Worm (Caenorhabditis elegans) whole organism, late embryonic: Measurements from ENCODE around the gene F11A5.13.

Experiments used
- ceh-14 ChIP-seq: sonication (generic microtip); optimal IDR thresholded peaks from 2 replicates; lab custom pipeline; 2016; ENCODE audit warnings: missing genotype, missing genetic modification characterization, missing compliant biosample characterization
- ceh-22 ChIP-seq: sonication (generic microtip); optimal IDR thresholded peaks from 2 replicates; lab custom pipeline; 2017; ENCODE audit warnings: missing biosample characterization, missing genetic modification characterization
- ceh-30 ChIP-seq: fragments of 150-350 bp; optimal IDR thresholded peaks from 2 replicates; lab custom pipeline; 2014; ENCODE audit warnings: missing biosample characterization, missing genetic modification characterization
- ceh-34 ChIP-seq: sonication (generic microtip); optimal IDR thresholded peaks from 2 replicates; lab custom pipeline; 2016; ENCODE audit warnings: mild to moderate bottlenecking, missing genetic modification characterization, missing compliant biosample characterization
- ceh-48 ChIP-seq: sonication (generic microtip); optimal IDR thresholded peaks from 2 replicates; lab custom pipeline; 2016; ENCODE audit warnings: missing genetic modification characterization, inconsistent platforms, missing compliant biosample characterization
- ceh-6 ChIP-seq: fragments of 200-800 bp; sonication (Bioruptor generic); optimal IDR thresholded peaks from 2 replicates; lab custom pipeline; 2018; ENCODE audit warnings: mild to moderate bottlenecking, missing genetic modification characterization, missing compliant biosample characterization
- ceh-9 ChIP-seq: sonication (generic microtip); optimal IDR thresholded peaks from 2 replicates; lab custom pipeline; 2016; ENCODE audit warnings: mild to moderate bottlenecking, missing genetic modification characterization, inconsistent platforms, missing compliant biosample characterization
- che-1 ChIP-seq: sonication (generic microtip); optimal IDR thresholded peaks from 2 replicates; lab custom pipeline; 2016; ENCODE audit warnings: mild to moderate bottlenecking, missing genetic modification characterization, missing compliant biosample characterization
- dmd-4 ChIP-seq: sonication (generic microtip); optimal IDR thresholded peaks from 2 replicates; lab custom pipeline; 2016; ENCODE audit warnings: borderline replicate concordance, missing genetic modification characterization, missing compliant biosample characterization
- dve-1 ChIP-seq: sonication (generic microtip); optimal IDR thresholded peaks from 2 replicates; lab custom pipeline; 2017; ENCODE audit warnings: antibody characterized with exemption, mild to moderate bottlenecking, missing genetic modification characterization, missing compliant biosample characterization
- ets-4 ChIP-seq: sonication (generic microtip); optimal IDR thresholded peaks from 2 replicates; lab custom pipeline; 2016; ENCODE audit warnings: missing genetic modification characterization, missing compliant biosample characterization
- fkh-10 ChIP-seq: fragments of 150-350 bp; optimal IDR thresholded peaks from 2 replicates; lab custom pipeline; 2014; ENCODE audit warnings: missing biosample characterization, missing genetic modification reagents, missing genetic modification characterization
- fkh-6 ChIP-seq: sonication (generic microtip); optimal IDR thresholded peaks from 2 replicates; lab custom pipeline; 2016; ENCODE audit warnings: missing genetic modification characterization, missing compliant biosample characterization
- hlh-30 ChIP-seq: sonication (generic microtip); optimal IDR thresholded peaks from 2 replicates; lab custom pipeline; 2017; ENCODE audit warnings: antibody characterized with exemption, missing genetic modification characterization, missing compliant biosample characterization; ENCODE audit not compliant: insufficient read depth
- lin-11 ChIP-seq: fragments of 200-800 bp; sonication (Bioruptor generic); optimal IDR thresholded peaks from 2 replicates; lab custom pipeline; 2018; ENCODE audit warnings: mild to moderate bottlenecking, missing genetic modification characterization, missing compliant biosample characterization
- mec-3 ChIP-seq: sonication (generic microtip); optimal IDR thresholded peaks from 2 replicates; lab custom pipeline; 2016; ENCODE audit warnings: borderline replicate concordance, missing genetic modification characterization, missing compliant biosample characterization
- nfya-1 ChIP-seq: sonication (generic microtip); optimal IDR thresholded peaks from 2 replicates; lab custom pipeline; 2017; ENCODE audit warnings: missing genetic modification characterization, mild to moderate bottlenecking, missing compliant biosample characterization, antibody characterized with exemption, moderate library complexity
- nhr-232 ChIP-seq: sonication (generic microtip); optimal IDR thresholded peaks from 2 replicates; lab custom pipeline; 2016; ENCODE audit warnings: missing genetic modification characterization, missing compliant biosample characterization
- pag-3 ChIP-seq: sonication (generic microtip); optimal IDR thresholded peaks from 2 replicates; lab custom pipeline; 2016; ENCODE audit warnings: missing compliant biosample characterization, missing genetic modification characterization, borderline replicate concordance
- pax-1 ChIP-seq: fragments of 150-350 bp; optimal IDR thresholded peaks from 2 replicates; lab custom pipeline; 2014; ENCODE audit warnings: missing biosample characterization, missing genetic modification characterization
- pha-4 ChIP-seq: fragments of 150-350 bp; optimal IDR thresholded peaks from 2 replicates; lab custom pipeline; 2018; ENCODE audit warnings: missing biosample characterization, missing genetic modification reagents, missing genetic modification characterization
- pqm-1 ChIP-seq: sonication (generic microtip); optimal IDR thresholded peaks from 2 replicates; lab custom pipeline; 2016; ENCODE audit warnings: missing genetic modification characterization, missing compliant biosample characterization
- pros-1 ChIP-seq: fragments of 150-350 bp; optimal IDR thresholded peaks from 2 replicates; lab custom pipeline; 2014; ENCODE audit warnings: missing biosample characterization, missing genetic modification reagents, missing genetic modification characterization
- ref-2 ChIP-seq: sonication (generic microtip); optimal IDR thresholded peaks from 2 replicates; lab custom pipeline; 2016; ENCODE audit warnings: missing genetic modification characterization, missing compliant biosample characterization
- rnt-1 ChIP-seq: sonication (generic microtip); optimal IDR thresholded peaks from 2 replicates; lab custom pipeline; 2016; ENCODE audit warnings: missing genetic modification characterization, missing compliant biosample characterization
- sox-4 ChIP-seq: sonication (generic microtip); optimal IDR thresholded peaks from 2 replicates; lab custom pipeline; 2017; ENCODE audit warnings: mild to moderate bottlenecking, missing genetic modification characterization, inconsistent platforms, missing compliant biosample characterization
- tbx-2 ChIP-seq: sonication (generic microtip); optimal IDR thresholded peaks from 2 replicates; lab custom pipeline; 2016; ENCODE audit warnings: missing genetic modification characterization, missing compliant biosample characterization
- tbx-7 ChIP-seq: sonication (generic microtip); optimal IDR thresholded peaks from 2 replicates; lab custom pipeline; 2016; ENCODE audit warnings: missing genotype, missing genetic modification characterization, missing compliant biosample characterization
- unc-3 ChIP-seq, 2 experiments: fragments of 200-800 bp in 1 of 2; sonication (Bioruptor generic) in 1 of 2; sonication (generic microtip) in 1 of 2; conservative IDR thresholded peaks in 1 of 2; optimal IDR thresholded peaks in 1 of 2; 2 replicates each; pipeline versions ENCODE4 v1.3.6 to Lab custom; 2016 to 2022; ENCODE audit warnings: missing compliant biosample characterization in 2 of 2, missing genetic modification characterization in 2 of 2, missing genetic modification reagents in 1 of 2
- unc-42 ChIP-seq: sonication (generic microtip); optimal IDR thresholded peaks from 2 replicates; lab custom pipeline; 2016; ENCODE audit warnings: missing genotype, missing genetic modification characterization, missing compliant biosample characterization
- zip-5 ChIP-seq: sonication (generic microtip); optimal IDR thresholded peaks from 2 replicates; lab custom pipeline; 2016; ENCODE audit warnings: missing genetic modification characterization, missing compliant biosample characterization
- ztf-16 ChIP-seq: sonication (generic microtip); optimal IDR thresholded peaks from 2 replicates; lab custom pipeline; 2017; ENCODE audit warnings: missing genetic modification characterization, missing compliant biosample characterization

Gene F11A5.13

ce11 chrV:16210257-16211002 lies 16.1 kb downstream of the F11A5.13 start, which contains the start of gene F11A5.16:
TSS of gene F11A5.16 (plus strand) at chrV:16210952.
- no peak for TF ChIP-seq ceh-48
- no peak for TF ChIP-seq dmd-4 (tag; lab: Kevin White, UChicago)
- no peak for TF ChIP-seq ref-2 (tag; lab: Kevin White, UChicago)
- TF ChIP-seq sox-4 (tag; lab: Kevin White, UChicago) = no peak
- TF ChIP-seq zip-5 (tag; lab: Kevin White, UChicago) = no peak
- TF ChIP-seq hlh-30 (tag; lab: Kevin White, UChicago) = no peak
- no peak for TF ChIP-seq ceh-22 (tag; lab: Kevin White, UChicago)
- no peak for TF ChIP-seq unc-3 (GFP tag; conservative IDR thresholded peaks at IDR 0.05; lab: Robert Waterston, UW)
- no peak for TF ChIP-seq unc-3 (tag; optimal IDR thresholded peaks at IDR 0.05; lab: Kevin White, UChicago)
- no peak for TF ChIP-seq pag-3 (tag; lab: Kevin White, UChicago)

DNA sequence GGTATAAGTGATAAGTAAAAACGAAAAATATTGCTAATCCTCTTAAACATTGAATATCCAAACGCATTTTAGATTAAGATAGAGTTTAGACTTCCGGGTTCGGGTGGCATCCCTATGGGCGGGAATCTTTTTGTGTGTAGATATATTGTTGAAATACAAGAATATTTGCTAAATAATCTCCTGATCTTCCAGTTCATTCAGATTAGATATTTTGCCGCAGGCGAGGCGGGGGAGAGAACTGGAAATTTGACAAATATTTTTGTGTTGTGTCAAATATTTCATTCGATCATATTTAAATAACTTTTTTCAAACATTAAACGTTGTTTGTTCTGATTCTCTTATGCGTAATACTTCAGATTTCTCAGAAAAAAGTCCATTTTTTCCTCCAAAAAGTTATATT lies 16.6 kb downstream of the F11A5.13 start, which contains the start of gene oac-15:
TSS of gene oac-15 (minus strand) at position 101 of the 400 bp plus-strand sequence.
- TF ChIP-seq che-1 (tag; lab: Kevin White, UChicago) = no peak
- no peak for TF ChIP-seq ceh-6 (GFP tag; lab: Kevin White, UChicago)
- TF ChIP-seq ceh-30 (tag; lab: Kevin White, UChicago) = no peak
- no peak for TF ChIP-seq nhr-232
- TF ChIP-seq tbx-7 = no peak
- TF ChIP-seq fkh-10 = no peak
- TF ChIP-seq dve-1 = no peak
- no peak for TF ChIP-seq ceh-14
- no peak for TF ChIP-seq fkh-6 (tag; lab: Kevin White, UChicago)
- no peak for TF ChIP-seq zip-5 (tag; lab: Kevin White, UChicago)
- TF ChIP-seq nfya-1 (tag; lab: Kevin White, UChicago) = no peak
- no peak for TF ChIP-seq pqm-1
- no peak for TF ChIP-seq mec-3 (tag; lab: Kevin White, UChicago)
- no peak for TF ChIP-seq pha-4 (tag; lab: Kevin White, UChicago)

ce11 chrV:16204888-16205287 lies 21.6 kb downstream of the F11A5.13 start, which contains the start of gene irld-26:
TSS of gene irld-26 (plus strand) at chrV:16205188.
- no peak for TF ChIP-seq pha-4 (tag; lab: Kevin White, UChicago)
- no peak for TF ChIP-seq ztf-16 (tag; lab: Kevin White, UChicago)
- no peak for TF ChIP-seq tbx-2 (tag; lab: Kevin White, UChicago)
- TF ChIP-seq pros-1 (tag; lab: Kevin White, UChicago) = no peak
- no peak for TF ChIP-seq pax-1 (tag; lab: Kevin White, UChicago)
- no peak for TF ChIP-seq ceh-34
- TF ChIP-seq ets-4 (tag; lab: Kevin White, UChicago) = no peak
- TF ChIP-seq nfya-1 (tag; lab: Kevin White, UChicago) = no peak
- no peak for TF ChIP-seq sox-4 (tag; lab: Kevin White, UChicago)
- TF ChIP-seq unc-42 (tag; lab: Kevin White, UChicago) = no peak

DNA sequence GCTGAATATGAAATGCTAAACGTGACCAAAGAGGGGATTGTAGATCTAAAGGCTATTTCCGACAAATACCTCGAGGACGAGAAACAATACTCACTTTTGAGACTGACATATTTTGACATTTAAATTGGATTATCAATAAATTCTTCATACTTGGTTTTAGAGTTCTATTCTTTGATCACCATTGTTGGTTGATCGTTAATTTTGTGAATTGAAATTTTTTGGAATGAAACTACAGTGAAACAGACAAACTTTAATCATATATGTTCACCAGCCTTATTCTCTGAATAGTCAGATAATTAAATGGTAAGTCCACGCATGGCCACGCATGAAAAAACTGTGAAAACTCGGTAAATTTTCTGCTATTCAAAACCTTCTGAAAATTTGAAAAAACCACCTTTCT lies 23.9 kb downstream of the F11A5.13 start, which contains the start of gene F11A5.18:
TSS of gene F11A5.18 (plus strand) at position 301 of the 400 bp plus-strand sequence.
- TF ChIP-seq unc-42 (tag; lab: Kevin White, UChicago) (no peak), rnt-1 (tag; lab: Kevin White, UChicago) (no peak), lin-11 (tag; lab: Kevin White, UChicago) (no peak), nhr-232 (no peak), ceh-9 (tag; lab: Kevin White, UChicago) (no peak), dmd-4 (tag; lab: Kevin White, UChicago) (no peak), tbx-7 (no peak), ceh-22 (tag; lab: Kevin White, UChicago) (no peak), ztf-16 (tag; lab: Kevin White, UChicago) (no peak)
